Fruit fly (Drosophila melanogaster) whole organism, embryonic: ENCODE measurements around the gene Vha16-3.
A peak's percentile ranks its signal among the peaks of the same experiment; 100 is the strongest.

Experiments
- ATbp ChIP-seq: fragments of 200-800 bp; sonication (Bioruptor generic); optimal IDR thresholded peaks from 2 replicates; lab custom pipeline; 2017; ENCODE audit warnings: missing biosample characterization, mild to moderate bottlenecking, missing genetic modification characterization, missing genetic modification reagents
- Abd-B ChIP-seq: fragments of 200-800 bp; sonication (Bioruptor generic); optimal IDR thresholded peaks from 2 replicates; lab custom pipeline; 2018; ENCODE audit warnings: missing biosample characterization, mild to moderate bottlenecking, missing genetic modification characterization, moderate library complexity
- Awh ChIP-seq: fragments of 200-800 bp; sonication (Bioruptor generic); IDR thresholded peaks from 2 replicates; pipeline ENCODE4, ENCODE4 v1.3.6; 2022; ENCODE audit warnings: missing biosample characterization, missing genetic modification characterization
- CG10209 ChIP-seq: fragments of 200-800 bp; sonication (Bioruptor generic); optimal IDR thresholded peaks from 3 replicates; lab custom pipeline; 2017; ENCODE audit warnings: missing biosample characterization, mild to moderate bottlenecking, missing genetic modification characterization, missing genetic modification reagents
- CG10267 ChIP-seq: fragments of 200-800 bp; sonication (Bioruptor generic); optimal IDR thresholded peaks from 2 replicates; lab custom pipeline; 2018; ENCODE audit warnings: missing biosample characterization, mild to moderate bottlenecking, missing genetic modification characterization, moderate library complexity
- CG10431 ChIP-seq: fragments of 200-800 bp; sonication (Bioruptor generic); optimal IDR thresholded peaks from 3 replicates; lab custom pipeline; 2018; ENCODE audit warnings: missing biosample characterization, mild to moderate bottlenecking, missing genetic modification characterization
- CG11456 ChIP-seq: fragments of 200-800 bp; sonication (Bioruptor generic); IDR thresholded peaks from 3 replicates; pipeline ENCODE4 v1.3.6; 2022; ENCODE audit warnings: missing biosample characterization, missing genetic modification characterization
- CG11723 ChIP-seq: fragments of 200-800 bp; sonication (Bioruptor generic); optimal IDR thresholded peaks from 2 replicates; lab custom pipeline; 2017; ENCODE audit warnings: missing biosample characterization, mild to moderate bottlenecking, missing genetic modification characterization
- CG13296 ChIP-seq: fragments of 200-800 bp; sonication (Bioruptor generic); optimal IDR thresholded peaks from 3 replicates; lab custom pipeline; 2018; ENCODE audit warnings: missing biosample characterization, mild to moderate bottlenecking, missing genetic modification characterization
- CG14014 ChIP-seq: fragments of 200-800 bp; sonication (Bioruptor generic); IDR thresholded peaks from 2 replicates; pipeline ENCODE4 v1.3.6; 2022; ENCODE audit warnings: missing biosample characterization, missing genetic modification characterization
- CG14050 ChIP-seq: fragments of 200-800 bp; sonication (Bioruptor generic); IDR thresholded peaks from 3 replicates; pipeline ENCODE4 v1.3.6; 2022; ENCODE audit warnings: missing biosample characterization, missing genetic modification characterization
- CG14710 ChIP-seq: fragments of 200-800 bp; sonication (Bioruptor generic); optimal IDR thresholded peaks from 3 replicates; lab custom pipeline; 2019; ENCODE audit warnings: missing biosample characterization, mild to moderate bottlenecking, missing genetic modification characterization, moderate library complexity
- CG17328 ChIP-seq: fragments of 200-800 bp; sonication (Bioruptor generic); IDR thresholded peaks from 2 replicates; pipeline ENCODE4 v1.3.6; 2022; ENCODE audit warnings: missing biosample characterization, missing genetic modification characterization
- CG17829 ChIP-seq: fragments of 200-800 bp; optimal IDR thresholded peaks from 2 replicates; lab custom pipeline; 2019; ENCODE audit warnings: missing biosample characterization, mild to moderate bottlenecking, missing genetic modification characterization, moderate library complexity
- CG18262 ChIP-seq: fragments of 200-800 bp; optimal IDR thresholded peaks from 3 replicates; lab custom pipeline; 2019; ENCODE audit warnings: missing biosample characterization, mild to moderate bottlenecking, missing genetic modification characterization, moderate library complexity
- CG2202 ChIP-seq: fragments of 200-800 bp; sonication (Bioruptor generic); optimal IDR thresholded peaks from 2 replicates; lab custom pipeline; 2018; ENCODE audit warnings: missing biosample characterization, mild to moderate bottlenecking, missing genetic modification characterization
- CG30403 ChIP-seq: fragments of 200-800 bp; sonication (Bioruptor generic); optimal IDR thresholded peaks from 3 replicates; lab custom pipeline; 2016; ENCODE audit warnings: missing biosample characterization, missing genetic modification characterization
- CG31388 ChIP-seq: fragments of 200-800 bp; sonication (Bioruptor generic); optimal IDR thresholded peaks from 2 replicates; lab custom pipeline; 2016; ENCODE audit warnings: missing biosample characterization, missing genetic modification characterization
- CG33557 ChIP-seq: fragments of 200-800 bp; sonication (Bioruptor generic); optimal IDR thresholded peaks from 2 replicates; lab custom pipeline; 2019; ENCODE audit warnings: missing biosample characterization, mild to moderate bottlenecking, missing genetic modification characterization, moderate library complexity
- CG34376 ChIP-seq: fragments of 200-800 bp; sonication (Bioruptor generic); optimal IDR thresholded peaks from 2 replicates; lab custom pipeline; 2018; ENCODE audit warnings: missing biosample characterization, mild to moderate bottlenecking, missing genetic modification characterization
- CG4328 ChIP-seq: fragments of 200-800 bp; sonication (Bioruptor generic); optimal IDR thresholded peaks from 3 replicates; lab custom pipeline; 2017; ENCODE audit warnings: missing biosample characterization, missing genetic modification reagents, missing genetic modification characterization
- CG4360 ChIP-seq: fragments of 200-800 bp; sonication (Bioruptor generic); IDR thresholded peaks from 2 replicates; pipeline ENCODE4 v1.3.6; 2022; ENCODE audit warnings: missing biosample characterization, missing genetic modification characterization
- CG4707 ChIP-seq: fragments of 200-800 bp; sonication (Bioruptor generic); optimal IDR thresholded peaks from 2 replicates; lab custom pipeline; 2018; ENCODE audit warnings: missing biosample characterization, mild to moderate bottlenecking, missing genetic modification characterization, moderate library complexity
- CG5180 ChIP-seq: fragments of 200-800 bp; sonication (Bioruptor generic); optimal IDR thresholded peaks from 3 replicates; lab custom pipeline; 2017; ENCODE audit warnings: missing biosample characterization, missing genetic modification characterization, mild to moderate bottlenecking, moderate library complexity, missing genetic modification reagents
- CG8478 ChIP-seq: fragments of >200 bp; optimal IDR thresholded peaks from 2 replicates; lab custom pipeline; 2018
- CG8924 ChIP-seq: fragments of 200-800 bp; optimal IDR thresholded peaks from 3 replicates; lab custom pipeline; 2019; ENCODE audit warnings: missing biosample characterization, mild to moderate bottlenecking, missing genetic modification characterization, moderate library complexity
- Deaf1 ChIP-seq: fragments of 200-800 bp; optimal IDR thresholded peaks from 3 replicates; lab custom pipeline; 2019; ENCODE audit warnings: missing biosample characterization, mild to moderate bottlenecking, missing genetic modification characterization, moderate library complexity
- Hr51 ChIP-seq, 2 experiments: fragments of 200-800 bp; sonication (Bioruptor generic); optimal IDR thresholded peaks; 2 replicates in 1 of 2; 3 replicates in 1 of 2; lab custom pipeline; 2016 to 2018; ENCODE audit warnings: missing biosample characterization in 2 of 2, missing genetic modification characterization in 2 of 2, mild to moderate bottlenecking in 1 of 2, moderate library complexity in 1 of 2
- Med ChIP-seq: fragments of 200-800 bp; sonication (Bioruptor generic); peaks from one replicate; lab custom pipeline; 2016; ENCODE audit warnings: missing biosample characterization, missing genetic modification characterization, mild to moderate bottlenecking, inconsistent platforms, moderate library complexity
- Nf-YA ChIP-seq: fragments of 200-800 bp; sonication (Bioruptor generic); IDR thresholded peaks from 2 replicates; pipeline ENCODE4 v1.3.6; 2022; ENCODE audit warnings: missing biosample characterization, missing genetic modification characterization
- Side ChIP-seq: fragments of 200-800 bp; sonication (Bioruptor generic); optimal IDR thresholded peaks from 2 replicates; lab custom pipeline; 2016; ENCODE audit warnings: missing biosample characterization, missing genetic modification characterization
- Sox100B ChIP-seq: fragments of 200-800 bp; sonication (Bioruptor generic); optimal IDR thresholded peaks from 3 replicates; lab custom pipeline; 2018; ENCODE audit warnings: missing biosample characterization, mild to moderate bottlenecking, missing genetic modification characterization
- ase ChIP-seq: fragments of 200-800 bp; sonication (Bioruptor generic); IDR thresholded peaks from 3 replicates; pipeline ENCODE4 v1.3.6; 2022; ENCODE audit warnings: missing biosample characterization, missing genetic modification characterization
- cato ChIP-seq: fragments of 200-800 bp; sonication (Bioruptor generic); optimal IDR thresholded peaks from 2 replicates; lab custom pipeline; 2016; ENCODE audit warnings: missing biosample characterization, missing genetic modification characterization, borderline replicate concordance
- chinmo ChIP-seq: fragments of 200-800 bp; sonication (Bioruptor generic); IDR thresholded peaks from 4 replicates; pipeline ENCODE4 v1.3.6; 2022; ENCODE audit warnings: missing biosample characterization, missing genetic modification characterization; ENCODE audit not compliant: partially characterized antibody
- ci ChIP-seq: fragments of 200-800 bp; sonication (Bioruptor generic); IDR thresholded peaks from 3 replicates; pipeline ENCODE4 v1.3.6; 2022; ENCODE audit warnings: missing biosample characterization, missing genetic modification characterization
- crc ChIP-seq: fragments of 200-800 bp; sonication (Bioruptor generic); optimal IDR thresholded peaks from 2 replicates; lab custom pipeline; 2016; ENCODE audit warnings: missing biosample characterization, missing genetic modification characterization
- crp ChIP-seq, 2 experiments: fragments of 200-800 bp; sonication (Bioruptor generic); optimal IDR thresholded peaks; 2 replicates in 1 of 2; 3 replicates in 1 of 2; lab custom pipeline; 2017; ENCODE audit warnings: missing biosample characterization in 2 of 2, missing genetic modification characterization in 2 of 2, mild to moderate bottlenecking in 1 of 2, moderate library complexity in 1 of 2
- ewg ChIP-seq: fragments of 200-800 bp; sonication (Bioruptor generic); optimal IDR thresholded peaks from 3 replicates; lab custom pipeline; 2017; ENCODE audit warnings: mild to moderate bottlenecking, missing biosample characterization, missing genetic modification reagents, missing genetic modification characterization
- eyg ChIP-seq: fragments of 200-800 bp; sonication (Bioruptor generic); optimal IDR thresholded peaks from 3 replicates; lab custom pipeline; 2016; ENCODE audit warnings: missing biosample characterization, missing genetic modification characterization
- fd64A ChIP-seq: fragments of 200-800 bp; sonication (Bioruptor generic); optimal IDR thresholded peaks from 3 replicates; lab custom pipeline; 2018; ENCODE audit warnings: missing biosample characterization, mild to moderate bottlenecking, missing genetic modification characterization
- fru ChIP-seq: fragments of >200 bp; optimal IDR thresholded peaks from 2 replicates; lab custom pipeline; 2017
- jigr1 ChIP-seq: fragments of 200-800 bp; sonication (Bioruptor generic); IDR thresholded peaks from 3 replicates; pipeline ENCODE4 v1.3.6; 2022; ENCODE audit warnings: missing biosample characterization, missing genetic modification characterization
- lab ChIP-seq: fragments of 200-800 bp; sonication (Bioruptor generic); optimal IDR thresholded peaks from 3 replicates; lab custom pipeline; 2017; ENCODE audit warnings: missing biosample characterization, missing genetic modification characterization, mild to moderate bottlenecking, moderate library complexity, missing genetic modification reagents
- sens-2 ChIP-seq: fragments of 200-800 bp; sonication (Bioruptor generic); IDR thresholded peaks from 2 replicates; pipeline ENCODE4 v1.3.6; 2022; ENCODE audit warnings: missing biosample characterization, missing genetic modification characterization
- seq ChIP-seq: fragments of 200-800 bp; sonication (Bioruptor generic); IDR thresholded peaks from 2 replicates; pipeline ENCODE4 v1.3.6; 2022; ENCODE audit warnings: missing biosample characterization, missing genetic modification characterization
- sr ChIP-seq: fragments of 200-800 bp; sonication (Bioruptor generic); IDR thresholded peaks from 3 replicates; pipeline ENCODE4 v1.3.6; 2022; ENCODE audit warnings: missing biosample characterization, missing genetic modification characterization
- stc ChIP-seq: fragments of 200-800 bp; sonication (Bioruptor generic); IDR thresholded peaks from 2 replicates; pipeline ENCODE4 v1.3.6; 2022; ENCODE audit warnings: missing biosample characterization, missing genetic modification characterization
- wek ChIP-seq: fragments of 200-800 bp; sonication (Bioruptor generic); optimal IDR thresholded peaks from 3 replicates; lab custom pipeline; 2018; ENCODE audit warnings: missing biosample characterization, mild to moderate bottlenecking, missing genetic modification characterization, moderate library complexity

Gene Vha16-3

DNA sequence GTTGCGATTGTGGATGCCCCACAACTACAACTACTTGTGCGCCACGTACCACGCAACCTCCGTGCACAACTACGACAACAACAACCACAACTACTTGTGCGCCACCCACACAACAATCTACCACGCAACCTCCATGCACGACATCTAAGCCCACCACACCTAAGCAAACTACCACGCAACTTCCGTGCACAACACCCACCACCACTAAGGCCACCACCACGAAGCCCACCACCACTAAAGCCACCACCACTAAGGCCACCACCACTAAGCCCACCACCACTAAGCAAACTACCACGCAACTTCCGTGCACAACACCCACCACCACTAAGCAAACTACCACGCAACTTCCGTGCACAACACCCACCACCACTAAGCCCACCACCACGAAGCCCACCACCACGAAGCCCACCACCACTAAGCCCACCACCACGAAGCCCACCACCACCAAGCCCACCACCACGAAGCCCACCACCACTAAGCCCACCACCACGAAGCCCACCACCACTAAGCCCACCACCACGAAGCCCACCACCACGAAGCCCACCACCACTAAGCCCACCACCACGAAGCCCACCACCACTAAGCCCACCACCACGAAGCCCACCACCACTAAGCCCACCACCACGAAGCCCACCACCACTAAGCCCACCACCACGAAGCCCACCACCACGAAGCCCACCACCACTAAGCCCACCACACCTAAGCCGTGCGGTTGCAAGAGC, 39.4 kb downstream of the Vha16-3 start (continued):
- TF ChIP-seq stc (GFP tag; lab: Robert Waterston, UW) = 0 out of 2 replicates have a peak, but pooled peaks have one; percentile 20
- TF ChIP-seq ci (GFP tag; lab: Robert Waterston, UW) = peak; percentile 71
- TF ChIP-seq CG5180 (GFP tag; lab: Kevin White, UChicago) = peak; percentile 69
- TF ChIP-seq CG10431 = peak; percentile 53
- TF ChIP-seq Sox100B (GFP tag; lab: Kevin White, UChicago) = peak; percentile 29
- TF ChIP-seq CG4707 (GFP tag; lab: Kevin White, UChicago) = peak; percentile 22
- peak; percentile 35 for TF ChIP-seq fd64A
- peak; percentile 53 for TF ChIP-seq CG4328 (GFP tag; lab: Kevin White, UChicago)
- TF ChIP-seq seq (GFP tag; lab: Robert Waterston, UW) = peak; percentile 80; the same call in 1 of the 2 replicates
- peak; percentile 11 for TF ChIP-seq lab (GFP tag; lab: Kevin White, UChicago)
- peak; percentile 19 for TF ChIP-seq CG10267 (tag; lab: Kevin White, UChicago)
- peak; percentile 26 for TF ChIP-seq CG18262 (tag; lab: Kevin White, UChicago)
- TF ChIP-seq CG17328 (GFP tag; lab: Robert Waterston, UW) = peak; percentile 22; the same call in 1 of the 2 replicates
- peak; percentile 14 for TF ChIP-seq wek (GFP tag; lab: Kevin White, UChicago)
- peak in 1 of 2 experiments; percentile 2 for TF ChIP-seq Hr51 (GFP tag; optimal IDR thresholded peaks at IDR 0.05; lab: Kevin White, UChicago)
- peak; percentile 8 for TF ChIP-seq CG11723 (GFP tag; lab: Kevin White, UChicago)
- TF ChIP-seq CG17829 = peak; percentile 20
- TF ChIP-seq ase = peak; percentile 41; the same call in 1 of the 3 replicates
- TF ChIP-seq Nf-YA (GFP tag; lab: Robert Waterston, UW) = peak; percentile 16; the same call in 1 of the 2 replicates
- TF ChIP-seq CG14050 (GFP tag; lab: Robert Waterston, UW) = peak; percentile 15; the same call in 1 of the 3 replicates
- TF ChIP-seq Awh (GFP tag; lab: Robert Waterston, UW) = 0 out of 2 replicates have a peak, but pooled peaks have one; percentile 40
- TF ChIP-seq CG8924 (tag; lab: Kevin White, UChicago) = peak; percentile 17
- peak; percentile 46 for TF ChIP-seq CG14710 (tag; lab: Kevin White, UChicago)
- peak; percentile 4 for TF ChIP-seq CG2202 (tag; lab: Kevin White, UChicago)
- TF ChIP-seq CG13296 = peak; percentile 3
- TF ChIP-seq CG33557 = peak; percentile 66
- TF ChIP-seq CG8478 (lab: Kevin White, UChicago) = peak; percentile 18
- 0 out of 3 replicates have a peak, but pooled peaks have one; percentile 16 for TF ChIP-seq sr (GFP tag; lab: Robert Waterston, UW)
- TF ChIP-seq CG34376 (GFP tag; lab: Kevin White, UChicago) = peak; percentile 34
- peak; percentile 11 for TF ChIP-seq ATbp (GFP tag; lab: Kevin White, UChicago)
- 0 out of 3 replicates have a peak, but pooled peaks have one; percentile 7 for TF ChIP-seq CG11456 (GFP tag; lab: Robert Waterston, UW)

DNA sequence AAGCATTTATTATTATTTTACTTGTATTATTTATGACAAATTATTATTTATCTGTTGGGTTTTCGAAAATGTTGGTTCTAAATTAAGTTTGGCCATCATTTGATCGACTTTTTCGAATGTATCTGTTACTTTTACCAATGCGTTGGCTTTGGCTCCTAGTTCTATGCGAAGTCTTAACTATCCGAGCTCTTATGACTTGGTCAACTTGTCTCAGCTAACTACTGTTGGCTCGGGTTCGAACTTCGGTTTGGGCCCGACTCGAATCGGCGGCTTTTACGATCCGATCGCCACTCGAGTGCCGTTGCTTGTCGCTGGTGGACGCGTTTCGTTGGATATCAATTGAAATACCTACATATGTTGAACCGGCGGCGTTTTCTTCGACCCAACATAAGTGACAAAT, 40.3 kb downstream of the Vha16-3 start, which contains the start of gene CG7512:
Gene CG7512 (plus strand): TSS at position 301 of the 400 bp plus-strand sequence.
- 0 out of 4 replicates have a peak, but pooled peaks have one; percentile 26 for TF ChIP-seq chinmo (GFP tag; lab: Robert Waterston, UW)
- no peak for TF ChIP-seq Side (GFP tag; lab: Kevin White, UChicago)
- no peak for TF ChIP-seq CG10209 (GFP tag; lab: Kevin White, UChicago)
- no peak for TF ChIP-seq crp (GFP tag; optimal IDR thresholded peaks at IDR 0.05; lab: Kevin White, UChicago)
- TF ChIP-seq ewg (GFP tag; lab: Kevin White, UChicago) = no peak
- no peak for TF ChIP-seq eyg (GFP tag; lab: Kevin White, UChicago)
- TF ChIP-seq sens-2 = no peak
- no peak for TF ChIP-seq fru (lab: Kevin White, UChicago)
- TF ChIP-seq cato = no peak
- TF ChIP-seq CG14014 (GFP tag; lab: Robert Waterston, UW) = no peak
- TF ChIP-seq CG30403 (GFP tag; lab: Kevin White, UChicago) = no peak
- TF ChIP-seq crc (GFP tag; lab: Kevin White, UChicago) = no peak
- no peak for TF ChIP-seq Abd-B (GFP tag; lab: Kevin White, UChicago)
- no peak for TF ChIP-seq CG31388 (GFP tag; lab: Kevin White, UChicago)
- no peak for TF ChIP-seq CG17829
- peak; percentile 80 for TF ChIP-seq Deaf1 (tag; lab: Kevin White, UChicago)
- no peak for TF ChIP-seq CG4360 (GFP tag; lab: Robert Waterston, UW)
- TF ChIP-seq jigr1 (GFP tag; lab: Robert Waterston, UW) = no peak
- peak; percentile 15 for TF ChIP-seq Med (GFP tag; lab: Kevin White, UChicago)
